Worm (Caenorhabditis elegans) whole organism, midembryonic: ENCODE data around the gene nas-29.
"Not testable (repeated sequence)": the region's sequence is repeated elsewhere in the genome, so short reads cannot be mapped to it uniquely, and the experiment has no call there.

ENCODE experiments used
- T22C8.4 ChIP-seq: fragments of 200-800 bp; sonication (Bioruptor generic); IDR thresholded peaks from 2 replicates; pipeline ENCODE4 v1.3.6; 2022; ENCODE audit warnings: missing genetic modification characterization, missing compliant biosample characterization
- cog-1 ChIP-seq: sonication (generic microtip); optimal IDR thresholded peaks from 2 replicates; lab custom pipeline; 2016; ENCODE audit warnings: missing genetic modification characterization, missing compliant biosample characterization
- flt-1 ChIP-seq: fragments of 200-800 bp; sonication (Bioruptor generic); IDR thresholded peaks from 2 replicates; pipeline ENCODE4 v1.3.6; 2022; ENCODE audit warnings: missing genetic modification characterization, missing compliant biosample characterization
- klf-2 ChIP-seq: fragments of 200-800 bp; sonication (Bioruptor generic); conservative IDR thresholded peaks from 2 replicates; pipeline ENCODE4 v1.3.6; 2022; ENCODE audit warnings: missing genetic modification reagents, missing genetic modification characterization, missing compliant biosample characterization
- med-1 ChIP-seq: sonication (generic microtip); optimal IDR thresholded peaks from 2 replicates; lab custom pipeline; 2017; ENCODE audit warnings: missing genetic modification characterization, mild to moderate bottlenecking, missing compliant biosample characterization, antibody characterized with exemption, missing genetic modification reagents; ENCODE audit not compliant: insufficient read depth
- ref-1 ChIP-seq: fragments of 200-800 bp; sonication (Bioruptor generic); conservative IDR thresholded peaks from 2 replicates; pipeline ENCODE4 v1.3.6; 2022; ENCODE audit warnings: missing genetic modification reagents, missing genetic modification characterization, missing compliant biosample characterization
- tab-1 ChIP-seq: fragments of 200-800 bp; sonication (Bioruptor generic); IDR thresholded peaks from 2 replicates; pipeline ENCODE4 v1.3.6; 2022; ENCODE audit warnings: missing genetic modification characterization, missing compliant biosample characterization
- ztf-23 ChIP-seq: fragments of 200-800 bp; sonication (Bioruptor generic); IDR thresholded peaks from 2 replicates; pipeline ENCODE4 v1.3.6; 2022; ENCODE audit warnings: missing genetic modification reagents, missing genetic modification characterization, missing compliant biosample characterization
- ztf-29 ChIP-seq: fragments of 200-800 bp; sonication (Bioruptor generic); IDR thresholded peaks from 2 replicates; pipeline ENCODE4 v1.3.6; 2022; ENCODE audit warnings: missing genetic modification reagents, missing genetic modification characterization, missing compliant biosample characterization

nas-29 gene

ce11 chrII:5130081-5130480 is 11.8 kb downstream of the nas-29 start, which contains the start of gene lgc-56:
TSS of gene lgc-56 (plus strand) at chrII:5130381.
- TF ChIP-seq flt-1 (GFP tag; lab: Robert Waterston, UW) (no peak), tab-1 (GFP tag; lab: Robert Waterston, UW) (no peak), ztf-29 (no peak), ztf-23 (GFP tag; lab: Robert Waterston, UW) (no peak), klf-2 (GFP tag; lab: Robert Waterston, UW) (no peak), ref-1 (GFP tag; lab: Robert Waterston, UW) (no peak), T22C8.4 (GFP tag; lab: Robert Waterston, UW) (no peak), cog-1 (tag; lab: Kevin White, UChicago) (no peak), med-1 (GFP tag; lab: Kevin White, UChicago) (no peak)

- no peak for TF ChIP-seq med-1 (GFP tag; lab: Kevin White, UChicago)
- no peak for TF ChIP-seq ztf-23 (GFP tag; lab: Robert Waterston, UW)
- TF ChIP-seq ztf-29 = no peak
- TF ChIP-seq cog-1 (tag; lab: Kevin White, UChicago) = no peak
- TF ChIP-seq T22C8.4 (GFP tag; lab: Robert Waterston, UW) = no peak
- no peak for TF ChIP-seq klf-2 (GFP tag; lab: Robert Waterston, UW)
- no peak for TF ChIP-seq tab-1 (GFP tag; lab: Robert Waterston, UW)
- TF ChIP-seq ref-1 (GFP tag; lab: Robert Waterston, UW) = no peak
- no peak for TF ChIP-seq flt-1 (GFP tag; lab: Robert Waterston, UW)
Observed at ce11 chrII:5120612-5121011, 21.2 kb downstream of the nas-29 start.

- TF ChIP-seq med-1 (GFP tag; lab: Kevin White, UChicago) (no peak), ref-1 (GFP tag; lab: Robert Waterston, UW) (no peak), flt-1 (GFP tag; lab: Robert Waterston, UW) (no peak), T22C8.4 (GFP tag; lab: Robert Waterston, UW) (no peak), klf-2 (GFP tag; lab: Robert Waterston, UW) (no peak), ztf-29 (no peak), tab-1 (GFP tag; lab: Robert Waterston, UW) (no peak), cog-1 (tag; lab: Kevin White, UChicago) (no peak), ztf-23 (GFP tag; lab: Robert Waterston, UW) (no peak)
Observed at ce11 chrII:5115733-5116132, 26.1 kb downstream of the nas-29 start, which contains the start of gene srsy-1. TSS of gene srsy-1 (plus strand) at chrII:5116033.

ce11 chrII:5115235-5115634 is 26.6 kb downstream of the nas-29 start, which contains the start of gene msp-74:
TSS of gene msp-74 (minus strand) at chrII:5115335.
- TF ChIP-seq med-1 (GFP tag; lab: Kevin White, UChicago); flt-1 (GFP tag; lab: Robert Waterston, UW); ref-1 (GFP tag; lab: Robert Waterston, UW): not testable (repeated sequence)

ce11 chrII:5112082-5112481 is 29.8 kb downstream of the nas-29 start, which contains the start of gene F09C12.8:
TSS of gene F09C12.8 (plus strand) at chrII:5112382.
- no peak for TF ChIP-seq T22C8.4 (GFP tag; lab: Robert Waterston, UW)
- no peak for TF ChIP-seq tab-1 (GFP tag; lab: Robert Waterston, UW)
- TF ChIP-seq med-1 (GFP tag; lab: Kevin White, UChicago) = no peak
- no peak for TF ChIP-seq klf-2 (GFP tag; lab: Robert Waterston, UW)
- TF ChIP-seq ztf-23 (GFP tag; lab: Robert Waterston, UW) = no peak
- no peak for TF ChIP-seq ref-1 (GFP tag; lab: Robert Waterston, UW)
- no peak for TF ChIP-seq cog-1 (tag; lab: Kevin White, UChicago)
- TF ChIP-seq flt-1 (GFP tag; lab: Robert Waterston, UW) = no peak
- TF ChIP-seq ztf-29 = no peak

- TF ChIP-seq tab-1 (GFP tag; lab: Robert Waterston, UW) (no peak), flt-1 (GFP tag; lab: Robert Waterston, UW) (no peak), cog-1 (tag; lab: Kevin White, UChicago) (no peak), med-1 (GFP tag; lab: Kevin White, UChicago) (no peak), T22C8.4 (GFP tag; lab: Robert Waterston, UW) (no peak), ztf-29 (no peak), ztf-23 (GFP tag; lab: Robert Waterston, UW) (no peak), ref-1 (GFP tag; lab: Robert Waterston, UW) (no peak), klf-2 (GFP tag; lab: Robert Waterston, UW) (no peak)
Observed at ce11 chrII:5109693-5110092, 32.1 kb downstream of the nas-29 start, which contains the start of gene F09C12.2. TSS of gene F09C12.2 (plus strand) at chrII:5110012.

ce11 chrII:5105020-5105419 is 36.8 kb downstream of the nas-29 start:
- peak; percentile 95 for TF ChIP-seq klf-2 (GFP tag; lab: Robert Waterston, UW)
- peak; percentile 90 for TF ChIP-seq med-1 (GFP tag; lab: Kevin White, UChicago)
- TF ChIP-seq flt-1 (GFP tag; lab: Robert Waterston, UW) = peak; percentile 99
- TF ChIP-seq ztf-23 (GFP tag; lab: Robert Waterston, UW) = peak; percentile 96
- TF ChIP-seq ref-1 (GFP tag; lab: Robert Waterston, UW) = peak; percentile 97
- TF ChIP-seq T22C8.4 (GFP tag; lab: Robert Waterston, UW) = peak; percentile 94
- peak; percentile 91 for TF ChIP-seq cog-1 (tag; lab: Kevin White, UChicago)
- peak; percentile 98 for TF ChIP-seq tab-1 (GFP tag; lab: Robert Waterston, UW)
- peak; percentile 98 for TF ChIP-seq ztf-29

- TF ChIP-seq flt-1 (GFP tag; lab: Robert Waterston, UW) (no peak), T22C8.4 (GFP tag; lab: Robert Waterston, UW) (no peak), klf-2 (GFP tag; lab: Robert Waterston, UW) (no peak), ref-1 (GFP tag; lab: Robert Waterston, UW) (no peak), tab-1 (GFP tag; lab: Robert Waterston, UW) (no peak), med-1 (GFP tag; lab: Kevin White, UChicago) (no peak), ztf-29 (no peak), ztf-23 (GFP tag; lab: Robert Waterston, UW) (no peak), cog-1 (tag; lab: Kevin White, UChicago) (no peak)
Observed at ce11 chrII:5103784-5104457, 37.9 kb downstream of the nas-29 start, which contains the start of the genes C04G6.11 and mpk-2. TSS of gene C04G6.11 (minus strand) at chrII:5103834. TSS of gene mpk-2 (plus strand) at chrII:5104118.
